Fruit fly (Drosophila melanogaster) whole organism, prepupa: ENCODE measurements around the gene CG9682.
A peak's percentile ranks its signal among the peaks of the same experiment; 100 is the strongest.

Experiments used
- Blimp-1 ChIP-seq: fragments of 200-800 bp; sonication (Bioruptor generic); optimal IDR thresholded peaks from 3 replicates; lab custom pipeline; 2017; ENCODE audit warnings: missing biosample characterization, missing genetic modification characterization, mild to moderate bottlenecking, moderate library complexity, missing genetic modification reagents
- CG10631 ChIP-seq: fragments of 200-800 bp; sonication (Bioruptor generic); optimal IDR thresholded peaks from 2 replicates; lab custom pipeline; 2016; ENCODE audit warnings: missing biosample characterization, missing genetic modification characterization
- CG11294 ChIP-seq: fragments of 200-800 bp; sonication (Bioruptor generic); IDR thresholded peaks from 2 replicates; pipeline ENCODE4 v1.3.6; 2022; ENCODE audit warnings: missing biosample characterization, missing genetic modification characterization
- CG11762 ChIP-seq: fragments of 200-800 bp; sonication (Bioruptor generic); optimal IDR thresholded peaks from 3 replicates; lab custom pipeline; 2016; ENCODE audit warnings: missing biosample characterization, missing genetic modification characterization; ENCODE audit not compliant: insufficient read depth
- CG16779 ChIP-seq: fragments of 200-800 bp; sonication (Bioruptor generic); optimal IDR thresholded peaks from 3 replicates; lab custom pipeline; 2017; ENCODE audit warnings: missing biosample characterization, mild to moderate bottlenecking, missing genetic modification characterization
- CG31627 ChIP-seq: fragments of 200-800 bp; sonication (Bioruptor generic); optimal IDR thresholded peaks from 3 replicates; lab custom pipeline; 2016; ENCODE audit warnings: missing biosample characterization, missing genetic modification characterization
- CG32006 ChIP-seq: fragments of 200-800 bp; sonication (Bioruptor generic); optimal IDR thresholded peaks from 3 replicates; lab custom pipeline; 2017; ENCODE audit warnings: missing biosample characterization, mild to moderate bottlenecking, missing genetic modification characterization
- CG34406 ChIP-seq: fragments of 200-800 bp; sonication (Bioruptor generic); optimal IDR thresholded peaks from 3 replicates; lab custom pipeline; 2016; ENCODE audit warnings: missing biosample characterization, missing genetic modification characterization
- CG4318 ChIP-seq: fragments of 200-800 bp; sonication (Bioruptor generic); optimal IDR thresholded peaks from 3 replicates; lab custom pipeline; 2017; ENCODE audit warnings: missing biosample characterization, mild to moderate bottlenecking, missing genetic modification characterization
- CG6276 ChIP-seq: fragments of 200-800 bp; sonication (Bioruptor generic); optimal IDR thresholded peaks from 2 replicates; lab custom pipeline; 2017; ENCODE audit warnings: missing biosample characterization, mild to moderate bottlenecking, missing genetic modification characterization
- CG6808 ChIP-seq: fragments of 200-800 bp; sonication (Bioruptor generic); optimal IDR thresholded peaks from 3 replicates; lab custom pipeline; 2017; ENCODE audit warnings: missing biosample characterization, missing genetic modification characterization, mild to moderate bottlenecking, moderate library complexity, missing genetic modification reagents
- CG6854 ChIP-seq: fragments of 200-800 bp; sonication (Bioruptor generic); optimal IDR thresholded peaks from 2 replicates; lab custom pipeline; 2017; ENCODE audit warnings: missing biosample characterization, mild to moderate bottlenecking, missing genetic modification characterization
- CG7368 ChIP-seq: fragments of 200-800 bp; sonication (Bioruptor generic); optimal IDR thresholded peaks from 3 replicates; lab custom pipeline; 2016; ENCODE audit warnings: missing biosample characterization, missing genetic modification characterization
- CG8119 ChIP-seq: fragments of 200-800 bp; sonication (Bioruptor generic); IDR thresholded peaks from 3 replicates; pipeline ENCODE4 v1.3.6; 2022; ENCODE audit warnings: missing biosample characterization, missing genetic modification characterization
- CG8632 ChIP-seq: fragments of 200-800 bp; sonication (Bioruptor generic); optimal IDR thresholded peaks from 3 replicates; lab custom pipeline; 2016; ENCODE audit warnings: missing biosample characterization, missing genetic modification characterization
- Eip78C ChIP-seq: fragments of 200-800 bp; sonication (Bioruptor generic); peaks from one replicate; lab custom pipeline; 2016; ENCODE audit warnings: missing biosample characterization, missing genetic modification characterization
- Eip93F ChIP-seq: fragments of 200-800 bp; sonication (Bioruptor generic); optimal IDR thresholded peaks from 2 replicates; lab custom pipeline; 2016; ENCODE audit warnings: missing biosample characterization, mild to moderate bottlenecking, missing genetic modification characterization
- Ets96B ChIP-seq: fragments of 200-800 bp; optimal IDR thresholded peaks from 2 replicates; lab custom pipeline; 2019; ENCODE audit warnings: missing biosample characterization, mild to moderate bottlenecking, missing genetic modification characterization, moderate library complexity
- Gug ChIP-seq: fragments of 200-800 bp; sonication (Bioruptor generic); IDR thresholded peaks from 2 replicates; pipeline ENCODE4 v1.3.6; 2022; ENCODE audit warnings: missing biosample characterization, missing genetic modification characterization
- Hr38 ChIP-seq: sonication (Bioruptor generic); optimal IDR thresholded peaks from 2 replicates; lab custom pipeline; 2016; ENCODE audit warnings: missing biosample characterization, missing genetic modification characterization
- Hr39 ChIP-seq: fragments of 200-800 bp; sonication (Bioruptor generic); optimal IDR thresholded peaks from 2 replicates; lab custom pipeline; 2016; ENCODE audit warnings: missing biosample characterization, missing genetic modification characterization
- OdsH ChIP-seq: fragments of 200-800 bp; sonication (Bioruptor generic); optimal IDR thresholded peaks from 3 replicates; lab custom pipeline; 2016; ENCODE audit warnings: missing biosample characterization, missing genetic modification characterization
- Sox102F ChIP-seq: fragments of 200-800 bp; sonication (Bioruptor generic); optimal IDR thresholded peaks from 2 replicates; lab custom pipeline; 2016; ENCODE audit warnings: missing biosample characterization, mild to moderate bottlenecking, missing genetic modification characterization
- Sox14 ChIP-seq: fragments of 200-800 bp; sonication (Bioruptor generic); optimal IDR thresholded peaks from 3 replicates; lab custom pipeline; 2016; ENCODE audit warnings: missing biosample characterization, missing genetic modification characterization
- Sox15 ChIP-seq: fragments of 200-800 bp; sonication (Bioruptor generic); optimal IDR thresholded peaks from 3 replicates; lab custom pipeline; 2016; ENCODE audit warnings: missing biosample characterization, missing genetic modification characterization
- acj6 ChIP-seq: fragments of 200-800 bp; sonication (Bioruptor generic); optimal IDR thresholded peaks from 3 replicates; lab custom pipeline; 2016; ENCODE audit warnings: missing biosample characterization, missing genetic modification characterization
- dsx ChIP-seq: fragments of 200-800 bp; optimal IDR thresholded peaks from 3 replicates; lab custom pipeline; 2019; ENCODE audit warnings: missing biosample characterization, mild to moderate bottlenecking, missing genetic modification characterization, moderate library complexity; ENCODE audit not compliant: poor library complexity, severe bottlenecking
- eg ChIP-seq: fragments of 200-800 bp; sonication (Bioruptor generic); IDR thresholded peaks from 3 replicates; pipeline ENCODE4 v1.3.6; 2022; ENCODE audit warnings: missing biosample characterization, missing genetic modification characterization
- fd85E ChIP-seq: fragments of 200-800 bp; sonication (Bioruptor generic); optimal IDR thresholded peaks from 3 replicates; lab custom pipeline; 2016; ENCODE audit warnings: missing biosample characterization, missing genetic modification characterization
- fkh ChIP-seq: fragments of 200-800 bp; sonication (Bioruptor generic); optimal IDR thresholded peaks from 3 replicates; lab custom pipeline; 2017; ENCODE audit warnings: missing biosample characterization, mild to moderate bottlenecking, missing genetic modification characterization, moderate library complexity
- spab ChIP-seq: fragments of 200-800 bp; sonication (Bioruptor generic); optimal IDR thresholded peaks from 2 replicates; lab custom pipeline; 2017; ENCODE audit warnings: missing biosample characterization, mild to moderate bottlenecking, missing genetic modification characterization, missing genetic modification reagents
- svp ChIP-seq: fragments of 200-800 bp; sonication (Bioruptor generic); peaks from one replicate; lab custom pipeline; 2016; ENCODE audit warnings: missing biosample characterization, missing genetic modification characterization
- topi ChIP-seq: fragments of 200-800 bp; sonication (Bioruptor generic); optimal IDR thresholded peaks from 3 replicates; lab custom pipeline; 2016; ENCODE audit warnings: missing biosample characterization, missing genetic modification characterization

CG9682 gene

dm6 chr3R:30210560-30210959 is 40.2 kb upstream of the CG9682 start, which contains the start of gene CecA1:
Gene CecA1, plus strand, starts transcription at chr3R:30210874.
- TF ChIP-seq CG11762 (GFP tag; lab: Kevin White, UChicago) (no peak), svp (GFP tag; lab: Kevin White, UChicago) (peak; percentile 71), fkh (GFP tag; lab: Kevin White, UChicago) (no peak), dsx (GFP tag; lab: Kevin White, UChicago) (no peak), Hr38 (GFP tag; lab: Kevin White, UChicago) (no peak)

dm6 chr3R:30211856-30212255 is 38.9 kb upstream of the CG9682 start, which contains the start of gene CecA2:
Gene CecA2, plus strand, starts transcription at chr3R:30212156.
- TF ChIP-seq svp (GFP tag; lab: Kevin White, UChicago): no peak
- TF ChIP-seq, all 60 proteins: peak for 0

dm6 chr3R:30213697-30214096 is 37.0 kb upstream of the CG9682 start, which contains the start of gene CecB:
Gene CecB, minus strand, starts transcription at chr3R:30213797.
- TF ChIP-seq svp (GFP tag; lab: Kevin White, UChicago) (peak; percentile 68), CG11294 (GFP tag; lab: Robert Waterston, UW) (no peak)

- TF ChIP-seq svp (GFP tag; lab: Kevin White, UChicago) (peak; percentile 78), Sox14 (GFP tag; lab: Kevin White, UChicago) (peak; percentile 17), CG4318 (GFP tag; lab: Kevin White, UChicago) (no peak)
Measured at dm6 chr3R:30215020-30215419, 35.7 kb upstream of the CG9682 start.

dm6 chr3R:30216210-30216609 is 34.5 kb upstream of the CG9682 start, which contains the start of gene CecC:
Gene CecC, plus strand, starts transcription at chr3R:30216484.
- TF ChIP-seq CG6276: no peak
- TF ChIP-seq CG6808 (GFP tag; lab: Kevin White, UChicago): no peak
- no peak for TF ChIP-seq CG31627
- no peak for TF ChIP-seq CG8119 (GFP tag; lab: Robert Waterston, UW)
- no peak for TF ChIP-seq fd85E (GFP tag; lab: Kevin White, UChicago)
- TF ChIP-seq OdsH (GFP tag; lab: Kevin White, UChicago): no peak
- no peak for TF ChIP-seq acj6 (GFP tag; lab: Kevin White, UChicago)
- TF ChIP-seq spab: no peak
- no peak for TF ChIP-seq CG34406 (GFP tag; lab: Kevin White, UChicago)
- TF ChIP-seq topi (GFP tag; lab: Kevin White, UChicago): no peak
- TF ChIP-seq CG6854: no peak
- no peak for TF ChIP-seq fkh (GFP tag; lab: Kevin White, UChicago)
- no peak for TF ChIP-seq CG7368 (GFP tag; lab: Kevin White, UChicago)
- TF ChIP-seq CG32006 (GFP tag; lab: Kevin White, UChicago): no peak
- TF ChIP-seq Blimp-1: no peak
- no peak for TF ChIP-seq Hr39 (GFP tag; lab: Kevin White, UChicago)
- TF ChIP-seq Ets96B (tag; lab: Kevin White, UChicago): no peak
- TF ChIP-seq CG11294 (GFP tag; lab: Robert Waterston, UW): no peak
- no peak for TF ChIP-seq Sox15 (GFP tag; lab: Kevin White, UChicago)
- TF ChIP-seq CG8632: no peak

- TF ChIP-seq Eip93F (GFP tag; lab: Kevin White, UChicago) (no peak), CG11762 (GFP tag; lab: Kevin White, UChicago) (no peak), Eip78C (peak; percentile 56), CG7368 (GFP tag; lab: Kevin White, UChicago) (no peak), CG16779 (tag; lab: Kevin White, UChicago) (no peak), Sox102F (GFP tag; lab: Kevin White, UChicago) (no peak), spab (no peak), Ets96B (tag; lab: Kevin White, UChicago) (no peak), CG34406 (GFP tag; lab: Kevin White, UChicago) (no peak), svp (GFP tag; lab: Kevin White, UChicago) (peak; percentile 57), eg (GFP tag; lab: Robert Waterston, UW) (no peak), CG10631 (GFP tag; lab: Kevin White, UChicago) (no peak), Gug (GFP tag; lab: Robert Waterston, UW) (no peak)
Measured at dm6 chr3R:30222236-30222635, 28.5 kb upstream of the CG9682 start.
